Worm (Caenorhabditis elegans) whole organism, young adult: ENCODE measurements around the gene R193.1.

Experiments
- C17E4.6 ChIP-seq: fragments of 200-800 bp; sonication (Bioruptor generic); IDR thresholded peaks from 2 replicates; pipeline ENCODE4 v1.3.6; 2022; ENCODE audit warnings: missing genetic modification reagents, missing genetic modification characterization, missing compliant biosample characterization
- F22D6.2 ChIP-seq: sonication (generic microtip); optimal IDR thresholded peaks from 2 replicates; lab custom pipeline; 2016; ENCODE audit warnings: mild to moderate bottlenecking, missing genetic modification characterization, missing compliant biosample characterization
- F23B12.7 ChIP-seq: sonication (generic microtip); optimal IDR thresholded peaks from 2 replicates; lab custom pipeline; 2017; ENCODE audit warnings: missing genetic modification characterization, mild to moderate bottlenecking, missing compliant biosample characterization, antibody characterized with exemption, moderate library complexity; ENCODE audit not compliant: insufficient read depth
- F37B4.10 ChIP-seq: fragments of 200-800 bp; sonication (Bioruptor generic); IDR thresholded peaks from 2 replicates; pipeline ENCODE4 v1.3.6; 2022; ENCODE audit warnings: missing genetic modification characterization, missing compliant biosample characterization
- F55B11.4 ChIP-seq: sonication (generic microtip); optimal IDR thresholded peaks from 2 replicates; lab custom pipeline; 2016; ENCODE audit warnings: missing compliant biosample characterization, missing genetic modification characterization, borderline replicate concordance; ENCODE audit not compliant: insufficient read depth
- Y95B8A.8 ChIP-seq: fragments of 200-800 bp; sonication (Bioruptor generic); IDR thresholded peaks from 2 replicates; pipeline ENCODE4 v1.3.6; 2022; ENCODE audit warnings: missing genetic modification reagents, missing genetic modification characterization, missing compliant biosample characterization
- ZK185.1 ChIP-seq: sonication (generic microtip); optimal IDR thresholded peaks from 2 replicates; lab custom pipeline; 2016; ENCODE audit warnings: mild to moderate bottlenecking, missing genetic modification characterization, missing compliant biosample characterization; ENCODE audit not compliant: poor library complexity, severe bottlenecking
- aptf-2 ChIP-seq: fragments of 200-800 bp; sonication (Bioruptor generic); conservative IDR thresholded peaks from 2 replicates; pipeline ENCODE4 v1.3.6; 2022; ENCODE audit warnings: missing genetic modification reagents, missing genetic modification characterization, missing compliant biosample characterization
- aptf-3 ChIP-seq: fragments of 200-800 bp; sonication (Bioruptor generic); IDR thresholded peaks from 2 replicates; pipeline ENCODE4 v1.3.6; 2022; ENCODE audit warnings: missing genetic modification characterization, missing compliant biosample characterization
- atf-7 ChIP-seq: sonication (generic microtip); optimal IDR thresholded peaks from 2 replicates; lab custom pipeline; 2017; ENCODE audit warnings: mild to moderate bottlenecking, missing genetic modification characterization, missing compliant biosample characterization
- bed-1 ChIP-seq: fragments of 200-800 bp; sonication (Bioruptor generic); IDR thresholded peaks from 2 replicates; pipeline ENCODE4 v1.3.6; 2022; ENCODE audit warnings: missing genetic modification reagents, missing genetic modification characterization, missing compliant biosample characterization
- cebp-1 ChIP-seq, 2 experiments: fragments of 200-800 bp in 1 of 2; sonication (Bioruptor generic) in 1 of 2; sonication (generic microtip) in 1 of 2; IDR thresholded peaks in 1 of 2; optimal IDR thresholded peaks in 1 of 2; 2 replicates each; pipeline versions ENCODE4 v1.3.6 to Lab custom; 2017 to 2022; ENCODE audit warnings: missing compliant biosample characterization in 2 of 2, missing genetic modification characterization in 2 of 2, mild to moderate bottlenecking in 1 of 2, missing genetic modification reagents in 1 of 2, moderate library complexity in 1 of 2
- ceh-58 ChIP-seq: fragments of 200-800 bp; sonication (Bioruptor generic); IDR thresholded peaks from 2 replicates; pipeline ENCODE4 v1.3.6; 2022; ENCODE audit warnings: missing genetic modification characterization, missing compliant biosample characterization
- ceh-91 ChIP-seq: fragments of 200-800 bp; sonication (Bioruptor generic); IDR thresholded peaks from 2 replicates; pipeline ENCODE4 v1.3.6; 2022; ENCODE audit warnings: missing genetic modification reagents, missing genetic modification characterization, missing compliant biosample characterization
- egl-18 ChIP-seq: fragments of 200-800 bp; sonication (Bioruptor generic); IDR thresholded peaks from 2 replicates; pipeline ENCODE4 v1.3.6; 2022; ENCODE audit warnings: missing genetic modification reagents, missing genetic modification characterization, missing compliant biosample characterization
- egrh-3 ChIP-seq: fragments of 200-800 bp; sonication (Bioruptor generic); IDR thresholded peaks from 2 replicates; pipeline ENCODE4 v1.3.6; 2022; ENCODE audit warnings: missing genetic modification reagents, missing genetic modification characterization, missing compliant biosample characterization
- gei-17 ChIP-seq: fragments of 200-800 bp; sonication (Bioruptor generic); optimal IDR thresholded peaks from 2 replicates; lab custom pipeline; 2018; ENCODE audit warnings: mild to moderate bottlenecking, missing genetic modification characterization, missing compliant biosample characterization
- hmg-1.2 ChIP-seq: fragments of 200-800 bp; sonication (Bioruptor generic); IDR thresholded peaks from 2 replicates; pipeline ENCODE4 v1.3.6; 2022; ENCODE audit warnings: missing genetic modification reagents, missing genetic modification characterization, missing compliant biosample characterization
- lag-1 ChIP-seq: fragments of 200-800 bp; sonication (Bioruptor generic); IDR thresholded peaks from 2 replicates; pipeline ENCODE4 v1.3.6; 2022; ENCODE audit warnings: missing genetic modification reagents, missing genetic modification characterization, missing compliant biosample characterization
- lin-40 ChIP-seq: sonication (generic microtip); optimal IDR thresholded peaks from 2 replicates; lab custom pipeline; 2016; ENCODE audit warnings: missing genetic modification characterization, mild to moderate bottlenecking, missing compliant biosample characterization, missing genotype, missing genetic modification reagents
- lsl-1 ChIP-seq: fragments of 200-800 bp; sonication (Bioruptor generic); optimal IDR thresholded peaks from 2 replicates; lab custom pipeline; 2018; ENCODE audit warnings: mild to moderate bottlenecking, missing genetic modification characterization, moderate library complexity, missing compliant biosample characterization
- madf-6 ChIP-seq: fragments of 200-800 bp; sonication (Bioruptor generic); IDR thresholded peaks from 2 replicates; pipeline ENCODE4 v1.3.6; 2022; ENCODE audit warnings: missing genetic modification reagents, missing genetic modification characterization, missing compliant biosample characterization
- nfyb-1 ChIP-seq: fragments of 200-800 bp; sonication (Bioruptor generic); IDR thresholded peaks from 2 replicates; pipeline ENCODE4 v1.3.6; 2022; ENCODE audit warnings: missing genetic modification reagents, missing genetic modification characterization, missing compliant biosample characterization
- nhr-80 ChIP-seq: sonication (generic microtip); optimal IDR thresholded peaks from 2 replicates; lab custom pipeline; 2016; ENCODE audit warnings: missing genetic modification characterization, missing compliant biosample characterization
- nhr-90 ChIP-seq: sonication (generic microtip); optimal IDR thresholded peaks from 2 replicates; lab custom pipeline; 2016; ENCODE audit warnings: missing genotype, mild to moderate bottlenecking, missing genetic modification characterization, missing compliant biosample characterization
- pha-4 ChIP-seq: fragments of 150-350 bp; sonication (generic microtip); optimal IDR thresholded peaks from 2 replicates; lab custom pipeline; 2014; ENCODE audit warnings: missing biosample characterization, missing genetic modification reagents, missing genetic modification characterization
- repo-1 ChIP-seq: sonication (generic microtip); optimal IDR thresholded peaks from 2 replicates; lab custom pipeline; 2017; ENCODE audit warnings: mild to moderate bottlenecking, missing genetic modification characterization, missing compliant biosample characterization
- snpc-3.4 ChIP-seq: sonication (generic microtip); optimal IDR thresholded peaks from 2 replicates; lab custom pipeline; 2017; ENCODE audit warnings: missing genetic modification characterization, mild to moderate bottlenecking, missing compliant biosample characterization, antibody characterized with exemption, moderate library complexity, missing genotype, missing genetic modification reagents
- somi-1 ChIP-seq: fragments of 200-800 bp; sonication (Bioruptor generic); optimal IDR thresholded peaks from 2 replicates; lab custom pipeline; 2018; ENCODE audit warnings: mild to moderate bottlenecking, missing genetic modification characterization, missing compliant biosample characterization
- sptf-2 ChIP-seq: fragments of 200-800 bp; sonication (Bioruptor generic); optimal IDR thresholded peaks from 2 replicates; lab custom pipeline; 2018; ENCODE audit warnings: mild to moderate bottlenecking, missing genetic modification characterization, missing compliant biosample characterization
- ztf-26 ChIP-seq: sonication (generic microtip); optimal IDR thresholded peaks from 2 replicates; lab custom pipeline; 2017; ENCODE audit warnings: missing genetic modification characterization, missing compliant biosample characterization

R193.1 gene

DNA sequence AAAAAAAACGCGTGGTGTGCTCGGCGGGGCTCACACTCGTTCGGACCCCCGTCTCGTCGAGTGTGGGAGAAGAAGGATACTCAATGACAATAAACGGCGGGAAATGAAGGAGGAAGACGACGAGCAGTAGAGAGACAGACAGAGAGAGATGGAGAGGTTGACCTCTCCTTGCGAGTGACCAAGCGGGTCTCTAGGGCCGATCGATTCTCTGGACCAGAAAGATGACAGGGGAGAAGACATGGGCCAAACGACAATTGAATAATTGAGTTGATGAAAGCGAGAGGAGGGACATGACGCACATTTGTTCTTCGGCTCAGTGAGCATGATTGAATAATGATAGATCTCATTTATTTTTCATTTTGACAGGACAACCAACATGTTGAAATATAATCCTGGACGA lies 34.4 kb upstream of the R193.1 start:
- no peak for TF ChIP-seq ZK185.1
- no peak for TF ChIP-seq F37B4.10 (GFP tag; lab: Robert Waterston, UW)
- no peak for TF ChIP-seq nhr-90 (tag; lab: Kevin White, UChicago)
- TF ChIP-seq bed-1 (GFP tag; lab: Robert Waterston, UW): no peak
- no peak for TF ChIP-seq cebp-1 (GFP tag; IDR thresholded peaks at IDR 0.05; lab: Robert Waterston, UW)
- peak; percentile 18 for TF ChIP-seq cebp-1 (tag; optimal IDR thresholded peaks at IDR 0.05; lab: Kevin White, UChicago)
- no peak for TF ChIP-seq hmg-1.2 (GFP tag; lab: Robert Waterston, UW)
- TF ChIP-seq sptf-2 (GFP tag; lab: Kevin White, UChicago): no peak
- no peak for TF ChIP-seq ztf-26 (tag; lab: Kevin White, UChicago)

DNA sequence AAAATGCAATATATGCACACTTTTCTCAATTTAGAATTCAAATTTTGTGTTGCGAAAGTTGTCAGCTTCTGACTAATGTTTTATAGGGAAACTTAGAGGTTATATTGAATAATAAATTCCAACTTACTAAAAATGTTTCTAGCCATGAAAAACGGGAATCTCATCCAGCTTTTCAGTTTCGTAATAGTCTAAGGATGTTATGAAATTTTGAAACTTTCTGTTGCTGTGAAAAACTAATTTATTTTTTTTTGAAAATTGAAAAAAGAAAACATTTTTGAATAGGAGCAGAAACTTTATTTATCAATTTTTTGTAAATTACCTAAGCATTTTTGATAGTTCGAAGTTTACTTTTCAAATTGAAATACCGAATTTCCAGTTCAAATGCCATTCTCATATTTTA lies 33.2 kb upstream of the R193.1 start:
- TF ChIP-seq nhr-90 (tag; lab: Kevin White, UChicago): no peak
- TF ChIP-seq aptf-2 (GFP tag; lab: Robert Waterston, UW): no peak
- TF ChIP-seq cebp-1 (GFP tag; IDR thresholded peaks at IDR 0.05; lab: Robert Waterston, UW): no peak
- TF ChIP-seq cebp-1 (tag; optimal IDR thresholded peaks at IDR 0.05; lab: Kevin White, UChicago): peak; percentile 66
- TF ChIP-seq, all 124 proteins: peak for 1

DNA sequence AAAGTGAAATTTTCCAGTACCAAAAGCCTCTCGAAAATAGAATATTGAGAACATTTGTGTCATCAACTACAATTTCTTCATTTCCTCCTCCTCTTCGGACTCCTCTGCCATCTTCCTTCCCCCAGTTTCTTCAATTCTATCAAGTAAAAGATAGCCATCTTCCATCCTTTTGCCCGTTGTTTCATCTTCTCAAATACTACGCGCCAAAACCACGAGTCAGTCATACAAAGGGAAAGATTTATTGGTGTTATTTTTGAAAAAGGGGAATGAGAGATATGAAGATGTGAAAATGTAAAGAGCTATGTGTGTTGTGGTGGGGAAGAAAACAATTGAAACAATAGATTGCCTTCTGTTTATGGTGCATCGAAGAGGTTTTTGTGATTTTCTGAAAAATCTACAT lies 32.5 kb upstream of the R193.1 start:
- TF ChIP-seq madf-6 (GFP tag; lab: Robert Waterston, UW) (no peak), ceh-91 (GFP tag; lab: Robert Waterston, UW) (no peak), bed-1 (GFP tag; lab: Robert Waterston, UW) (no peak), snpc-3.4 (tag; lab: Kevin White, UChicago) (no peak), F55B11.4 (tag; lab: Kevin White, UChicago) (no peak)

DNA sequence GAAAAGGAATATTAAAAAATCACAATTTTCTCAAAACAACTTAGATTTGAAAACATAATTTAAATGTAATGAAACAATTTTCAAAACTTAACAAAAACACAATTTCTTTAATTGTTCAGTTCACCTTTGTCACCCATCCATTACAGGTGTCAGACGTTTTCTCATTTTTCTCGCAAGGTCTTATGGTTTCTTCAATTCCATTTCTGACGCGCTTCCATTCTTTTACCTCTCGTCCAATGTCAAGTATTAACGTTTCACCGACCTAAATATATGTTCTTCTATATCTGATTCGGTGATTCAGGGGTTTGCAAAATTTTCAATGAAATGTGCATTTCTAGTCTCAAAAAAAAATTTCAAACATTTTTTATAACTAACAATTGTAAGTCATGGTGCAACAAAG lies 31.3 kb upstream of the R193.1 start:
- TF ChIP-seq C17E4.6 (GFP tag; lab: Robert Waterston, UW): no peak
- no peak for TF ChIP-seq gei-17

DNA sequence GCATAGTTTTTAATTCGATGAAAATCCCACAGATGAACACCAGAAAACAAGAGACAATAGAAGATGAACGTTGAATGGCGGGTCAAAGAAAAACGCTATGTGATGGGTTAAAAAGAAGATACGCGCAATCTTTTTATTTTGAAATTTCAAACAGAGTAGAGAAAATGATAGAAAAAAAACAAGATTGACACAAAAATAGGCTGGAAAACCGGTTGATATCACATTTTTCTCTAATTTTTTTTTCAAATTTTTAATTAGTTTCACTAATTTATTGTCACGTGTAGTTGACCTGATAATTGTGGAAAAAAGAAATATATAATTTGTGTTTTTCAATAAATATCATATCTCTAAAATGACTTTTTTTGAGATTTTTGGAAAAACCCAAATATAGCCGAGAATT lies 30.6 kb upstream of the R193.1 start, which contains the start of gene C05D9.9:
Gene C05D9.9, minus strand, starts transcription at position 101 of the 400 bp plus-strand sequence.
- TF ChIP-seq lin-40 (tag; lab: Kevin White, UChicago): peak; percentile 39
- no peak for TF ChIP-seq F23B12.7 (tag; lab: Kevin White, UChicago)
- TF ChIP-seq atf-7 (tag; lab: Kevin White, UChicago): no peak
- TF ChIP-seq repo-1 (tag; lab: Kevin White, UChicago): no peak
- no peak for TF ChIP-seq lsl-1 (GFP tag; lab: Kevin White, UChicago)
- no peak for TF ChIP-seq egl-18 (GFP tag; lab: Robert Waterston, UW)
- no peak for TF ChIP-seq Y95B8A.8
- TF ChIP-seq nhr-90 (tag; lab: Kevin White, UChicago): no peak
- TF ChIP-seq pha-4 (tag; lab: Kevin White, UChicago): no peak
- no peak for TF ChIP-seq lag-1 (GFP tag; lab: Robert Waterston, UW)
- TF ChIP-seq ceh-58 (GFP tag; lab: Robert Waterston, UW): no peak
- TF ChIP-seq aptf-3 (GFP tag; lab: Robert Waterston, UW): no peak
- no peak for TF ChIP-seq nfyb-1 (GFP tag; lab: Robert Waterston, UW)
- TF ChIP-seq egrh-3: no peak
- peak; percentile 24 for TF ChIP-seq somi-1 (GFP tag; lab: Kevin White, UChicago)

DNA sequence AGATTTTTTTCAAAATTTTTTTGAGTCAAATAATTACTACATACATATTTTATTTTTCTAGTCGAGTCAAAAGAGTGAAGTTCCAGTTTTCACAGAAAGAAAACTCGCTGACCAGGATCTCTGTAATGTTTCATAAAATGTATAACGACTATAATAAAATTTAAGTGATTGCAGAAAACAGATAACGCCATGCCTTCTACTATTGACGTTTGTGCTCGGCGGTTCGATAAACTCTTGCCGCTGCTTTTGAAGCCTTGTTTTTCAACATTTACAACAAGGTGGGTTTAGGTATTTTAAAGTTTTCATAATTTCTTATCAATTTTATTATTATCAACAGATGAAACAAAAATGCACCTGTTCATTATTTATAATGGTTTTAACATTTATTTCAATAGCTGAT lies 29.3 kb upstream of the R193.1 start, which contains the start of gene lmp-2:
Gene lmp-2, plus strand, starts transcription at position 190 of the 400 bp plus-strand sequence.
- TF ChIP-seq F22D6.2 (tag; lab: Kevin White, UChicago): no peak
- peak; percentile 43 for TF ChIP-seq nhr-80 (tag; lab: Kevin White, UChicago)
